Worm (Caenorhabditis elegans) whole organism, L1 larva: ENCODE data around the gene gfi-3.

Experiments used
- ama-1 ChIP-seq: fragments of 150-350 bp; optimal IDR thresholded peaks from 2 replicates; lab custom pipeline; 2014
- ceh-8 ChIP-seq: fragments of 200-800 bp; sonication (Bioruptor generic); optimal IDR thresholded peaks from 2 replicates; lab custom pipeline; 2018; ENCODE audit warnings: mild to moderate bottlenecking, missing genetic modification characterization, moderate library complexity, missing compliant biosample characterization
- ceh-82 ChIP-seq, 3 experiments: fragments of 150-350 bp in 1 of 3; sonication (generic microtip) in 2 of 3; optimal IDR thresholded peaks; 2 replicates each; lab custom pipeline; 2014 to 2017; ENCODE audit warnings: missing biosample characterization in 3 of 3, missing genetic modification characterization in 3 of 3
- ces-1 ChIP-seq: fragments of 150-350 bp; optimal IDR thresholded peaks from 2 replicates; lab custom pipeline; 2014; ENCODE audit warnings: missing biosample characterization, missing genetic modification reagents, missing genetic modification characterization
- lir-3 ChIP-seq: sonication (generic microtip); optimal IDR thresholded peaks from 2 replicates; lab custom pipeline; 2016; ENCODE audit warnings: mild to moderate bottlenecking, missing genetic modification characterization, moderate library complexity, missing compliant biosample characterization; ENCODE audit not compliant: poor library complexity
- nhr-28 ChIP-seq: fragments of 150-350 bp; optimal IDR thresholded peaks from 2 replicates; lab custom pipeline; 2014; ENCODE audit warnings: missing biosample characterization, missing genetic modification characterization
- pqm-1 ChIP-seq: sonication (generic microtip); optimal IDR thresholded peaks from 3 replicates; lab custom pipeline; 2017; ENCODE audit warnings: missing biosample characterization, missing genetic modification characterization
- tbx-2 ChIP-seq: sonication (generic microtip); optimal IDR thresholded peaks from 2 replicates; lab custom pipeline; 2016; ENCODE audit warnings: missing genetic modification characterization, missing compliant biosample characterization
- xbp-1 ChIP-seq: sonication (generic microtip); optimal IDR thresholded peaks from 2 replicates; lab custom pipeline; 2016; ENCODE audit warnings: missing genetic modification characterization, missing compliant biosample characterization
- zag-1 ChIP-seq: fragments of 150-350 bp; optimal IDR thresholded peaks from 2 replicates; lab custom pipeline; 2014; ENCODE audit warnings: missing biosample characterization, missing genetic modification characterization
- ztf-11 ChIP-seq, 2 experiments: sonication (generic microtip); optimal IDR thresholded peaks; 2 replicates each; lab custom pipeline; 2016 to 2017; ENCODE audit warnings: missing genetic modification characterization in 2 of 2, missing biosample characterization in 1 of 2, missing compliant biosample characterization in 1 of 2
- ztf-4 ChIP-seq: fragments of 150-350 bp; optimal IDR thresholded peaks from 2 replicates; lab custom pipeline; 2014; ENCODE audit warnings: missing biosample characterization, missing genetic modification characterization

ce11 chrX:14491103-14491502 is 10.7 kb downstream of the gfi-3 start:
- TF ChIP-seq zag-1 (tag; lab: Kevin White, UChicago) (no peak), lir-3 (tag; lab: Kevin White, UChicago) (no peak), nhr-28 (no peak), ama-1 (lab: Kevin White, UChicago) (peak; percentile 68), ceh-82 (tag; optimal IDR thresholded peaks at IDR 0.05; lab: Kevin White, UChicago) (no peak), tbx-2 (tag; lab: Kevin White, UChicago) (peak; percentile 39), ztf-4 (tag; lab: Kevin White, UChicago) (no peak), pqm-1 (no peak), ztf-11 (tag; optimal IDR thresholded peaks at IDR 0.05; lab: Kevin White, UChicago) (no peak), ceh-8 (GFP tag; lab: Kevin White, UChicago) (no peak), xbp-1 (tag; lab: Kevin White, UChicago) (no peak), ces-1 (no peak)
